Worm (Caenorhabditis elegans): ENCODE measurements around the gene cogc-8.

DNA sequence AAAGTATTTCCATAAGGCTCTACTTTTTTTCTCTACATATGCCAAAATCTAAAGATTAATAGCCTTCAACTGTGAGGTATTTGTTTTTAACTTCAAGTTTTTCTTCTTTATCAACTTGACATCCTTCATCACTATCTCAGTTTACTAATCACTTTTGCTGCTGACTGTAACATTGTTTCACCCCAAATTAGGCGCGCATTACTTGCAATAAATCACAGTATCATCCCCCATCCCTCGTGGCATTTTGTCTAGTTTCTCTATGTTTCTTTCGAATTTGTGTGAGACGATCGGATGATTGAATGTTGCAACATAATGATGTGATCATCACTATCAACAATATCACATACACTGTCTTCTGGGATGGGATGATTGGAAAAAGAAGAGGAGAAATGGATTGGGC lies 7.2 kb downstream of the cogc-8 start:
- TF ChIP-seq Y95B8A.8 (GFP tag; IDR thresholded peaks at IDR 0.05) (no peak), hrde-1 (tag; optimal IDR thresholded peaks at IDR 0.05; ENCODE audit: borderline replicate concordance) (no peak), snpc-4 (GFP tag; optimal IDR thresholded peaks at IDR 0.05) (no peak), snpc-4 (tag; optimal IDR thresholded peaks at IDR 0.05) (no peak), dpl-1 (GFP tag; optimal IDR thresholded peaks at IDR 0.05) (no peak), pha-4 (tag; optimal IDR thresholded peaks at IDR 0.05) (no peak), D2030.7 (GFP tag; IDR thresholded peaks at IDR 0.05) (no peak), unc-130 (GFP tag; optimal IDR thresholded peaks at IDR 0.05) (no peak), tbp1 (GFP tag; optimal IDR thresholded peaks at IDR 0.05) (no peak), hlh-26 (GFP tag; conservative IDR thresholded peaks at IDR 0.05) (no peak), xnd-1 (tag; optimal IDR thresholded peaks at IDR 0.05) (no peak), ZK185.1 (tag; optimal IDR thresholded peaks at IDR 0.05; ENCODE audit: poor library complexity, severe bottlenecking) (no peak), hmg-20 (GFP tag; IDR thresholded peaks at IDR 0.05) (no peak)

All from whole organism, young adult.